Worm (Caenorhabditis elegans) whole organism, L4 larva: ENCODE data around the gene srbc-40.

Experiments used
- F37D6.2 ChIP-seq: sonication (generic microtip); optimal IDR thresholded peaks from 2 replicates; lab custom pipeline; 2016; ENCODE audit warnings: mild to moderate bottlenecking, missing genetic modification characterization, missing compliant biosample characterization
- F44E2.7 ChIP-seq: fragments of 200-800 bp; sonication (Bioruptor generic); IDR thresholded peaks from 2 replicates; pipeline ENCODE4 v2.1.2; 2022; ENCODE audit warnings: missing genetic modification characterization, missing compliant biosample characterization
- T26A8.4 ChIP-seq: fragments of 200-800 bp; sonication (Bioruptor generic); IDR thresholded peaks from 2 replicates; pipeline ENCODE4 v1.3.6; 2022; ENCODE audit warnings: missing genetic modification characterization, missing compliant biosample characterization
- aha-1 ChIP-seq: fragments of 150-350 bp; peaks from one replicate; lab custom pipeline; 2014; ENCODE audit warnings: missing biosample characterization, missing genetic modification characterization
- ama-1 ChIP-seq: fragments of 150-350 bp; optimal IDR thresholded peaks from 2 replicates; lab custom pipeline; 2014; ENCODE audit warnings: inconsistent platforms, mixed read lengths
- arid-1 ChIP-seq: fragments of 200-800 bp; sonication (Bioruptor generic); conservative IDR thresholded peaks from 2 replicates; pipeline ENCODE4 v1.3.6; 2022; ENCODE audit warnings: missing genetic modification reagents, missing genetic modification characterization, missing compliant biosample characterization
- ceh-20 ChIP-seq: fragments of 200-800 bp; sonication (Bioruptor generic); IDR thresholded peaks from 2 replicates; pipeline ENCODE4 v1.3.6; 2022; ENCODE audit warnings: missing genetic modification reagents, missing genetic modification characterization, missing compliant biosample characterization
- ceh-62 ChIP-seq: sonication (generic microtip); optimal IDR thresholded peaks from 2 replicates; lab custom pipeline; 2017; ENCODE audit warnings: missing biosample characterization, missing genetic modification characterization
- ctbp-1 ChIP-seq: fragments of 200-800 bp; sonication (Bioruptor generic); IDR thresholded peaks from 2 replicates; pipeline ENCODE4 v1.3.6; 2022; ENCODE audit warnings: missing genetic modification reagents, missing genetic modification characterization, missing compliant biosample characterization
- daf-12 ChIP-seq: fragments of 150-350 bp; optimal IDR thresholded peaks from 2 replicates; lab custom pipeline; 2014; ENCODE audit warnings: missing biosample characterization, missing genetic modification reagents, missing genetic modification characterization
- daf-16 ChIP-seq, 3 experiments: sonication (generic microtip); optimal IDR thresholded peaks; 2 replicates each; lab custom pipeline; 2016 to 2017; ENCODE audit warnings: missing genetic modification characterization in 3 of 3, missing genetic modification reagents in 3 of 3, mild to moderate bottlenecking in 2 of 3, missing compliant biosample characterization in 2 of 3, missing biosample characterization in 1 of 3, moderate library complexity in 1 of 3
- dmd-6 ChIP-seq: fragments of 200-800 bp; sonication (Bioruptor generic); IDR thresholded peaks from 2 replicates; pipeline ENCODE4 v1.3.6; 2022; ENCODE audit warnings: missing genetic modification reagents, missing genetic modification characterization, missing compliant biosample characterization
- dmd-8 ChIP-seq: fragments of 200-800 bp; sonication (Bioruptor generic); IDR thresholded peaks from 2 replicates; pipeline ENCODE4 v1.3.6; 2022; ENCODE audit warnings: missing genetic modification characterization, missing compliant biosample characterization
- dpl-1 ChIP-seq: fragments of 150-350 bp; optimal IDR thresholded peaks from 2 replicates; lab custom pipeline; 2014; ENCODE audit warnings: missing biosample characterization, missing genetic modification reagents, missing genetic modification characterization
- dve-1 ChIP-seq: sonication (generic microtip); optimal IDR thresholded peaks from 2 replicates; lab custom pipeline; 2017; ENCODE audit warnings: antibody characterized with exemption, mild to moderate bottlenecking, missing genetic modification characterization, missing compliant biosample characterization; ENCODE audit not compliant: insufficient read depth
- egl-43 ChIP-seq: fragments of 200-800 bp; sonication (Bioruptor generic); IDR thresholded peaks from 2 replicates; pipeline ENCODE4 v1.3.6; 2022; ENCODE audit warnings: missing genetic modification reagents, missing genetic modification characterization, missing compliant biosample characterization
- hif-1 ChIP-seq, 2 experiments: sonication (generic microtip); optimal IDR thresholded peaks; 2 replicates each; lab custom pipeline; 2016 to 2017; ENCODE audit warnings: missing compliant biosample characterization in 2 of 2, missing genetic modification characterization in 2 of 2, missing genetic modification reagents in 2 of 2, missing genotype in 2 of 2, mild to moderate bottlenecking in 1 of 2
- hlh-30 ChIP-seq: sonication (generic microtip); optimal IDR thresholded peaks from 2 replicates; lab custom pipeline; 2017; ENCODE audit warnings: antibody characterized with exemption, mild to moderate bottlenecking, missing genetic modification characterization, missing compliant biosample characterization; ENCODE audit not compliant: insufficient read depth
- hmg-1.1 ChIP-seq: fragments of 200-800 bp; sonication (Bioruptor generic); IDR thresholded peaks from 2 replicates; pipeline ENCODE4 v1.3.6; 2022; ENCODE audit warnings: missing genetic modification reagents, missing genetic modification characterization, missing compliant biosample characterization
- jun-1 ChIP-seq: fragments of 150-350 bp; optimal IDR thresholded peaks from 2 replicates; lab custom pipeline; 2014; ENCODE audit warnings: missing biosample characterization, missing genetic modification reagents, missing genetic modification characterization
- lim-7 ChIP-seq: fragments of 200-800 bp; sonication (Bioruptor generic); IDR thresholded peaks from 2 replicates; pipeline ENCODE4 v1.3.6; 2022; ENCODE audit warnings: missing genetic modification characterization, missing compliant biosample characterization
- lsy-2 ChIP-seq, 2 experiments: fragments of 150-350 bp in 1 of 2; sonication (generic microtip) in 1 of 2; optimal IDR thresholded peaks; 2 replicates each; lab custom pipeline; 2014 to 2017; ENCODE audit warnings: missing biosample characterization in 2 of 2, missing genetic modification characterization in 2 of 2
- madf-9 ChIP-seq: fragments of 200-800 bp; sonication (Bioruptor generic); conservative IDR thresholded peaks from 2 replicates; pipeline ENCODE4 v1.3.6; 2022; ENCODE audit warnings: missing genetic modification reagents, missing genetic modification characterization, missing compliant biosample characterization
- mdl-1 ChIP-seq, 2 experiments: fragments of 150-350 bp in 1 of 2; sonication (generic microtip) in 1 of 2; optimal IDR thresholded peaks; 2 replicates each; lab custom pipeline; 2014 to 2017; ENCODE audit warnings: missing biosample characterization in 2 of 2, missing genetic modification characterization in 2 of 2
- mdt-29 ChIP-seq: fragments of 200-800 bp; sonication (Bioruptor generic); IDR thresholded peaks from 2 replicates; pipeline ENCODE4 v1.3.6; 2022; ENCODE audit warnings: missing genetic modification reagents, missing genetic modification characterization, missing compliant biosample characterization
- mep-1 ChIP-seq: fragments of 150-350 bp; sonication (generic microtip); optimal IDR thresholded peaks from 3 replicates; lab custom pipeline; 2014; ENCODE audit warnings: missing biosample characterization, missing genetic modification characterization
- mes-2 ChIP-seq: sonication (generic microtip); optimal IDR thresholded peaks from 2 replicates; lab custom pipeline; 2016; ENCODE audit warnings: missing genotype, mild to moderate bottlenecking, missing genetic modification characterization, missing compliant biosample characterization; ENCODE audit not compliant: poor library complexity, severe bottlenecking
- nhr-25 ChIP-seq: sonication (generic microtip); optimal IDR thresholded peaks from 2 replicates; lab custom pipeline; 2017; ENCODE audit warnings: missing genetic modification characterization, mild to moderate bottlenecking, missing compliant biosample characterization, antibody characterized with exemption, moderate library complexity, borderline replicate concordance; ENCODE audit not compliant: insufficient read depth
- nhr-42 ChIP-seq: fragments of 200-800 bp; sonication (Bioruptor generic); IDR thresholded peaks from 2 replicates; pipeline ENCODE4 v1.3.6; 2022; ENCODE audit warnings: missing genetic modification characterization, missing compliant biosample characterization
- nhr-48 ChIP-seq: sonication (generic microtip); optimal IDR thresholded peaks from 2 replicates; lab custom pipeline; 2016; ENCODE audit warnings: mild to moderate bottlenecking, missing genetic modification characterization, missing compliant biosample characterization
- nhr-6 ChIP-seq: fragments of 150-350 bp; optimal IDR thresholded peaks from 2 replicates; lab custom pipeline; 2014; ENCODE audit warnings: missing biosample characterization, missing genetic modification characterization
- pqm-1 ChIP-seq: sonication (generic microtip); optimal IDR thresholded peaks from 2 replicates; lab custom pipeline; 2017; ENCODE audit warnings: missing biosample characterization, missing genetic modification characterization
- rbr-2 ChIP-seq: sonication (generic microtip); optimal IDR thresholded peaks from 2 replicates; lab custom pipeline; 2016; ENCODE audit warnings: missing genotype, missing genetic modification characterization, missing compliant biosample characterization
- saeg-2 ChIP-seq: fragments of 200-800 bp; sonication (Bioruptor generic); IDR thresholded peaks from 2 replicates; pipeline ENCODE4 v1.3.6; 2022; ENCODE audit warnings: missing genetic modification reagents, missing genetic modification characterization, missing compliant biosample characterization
- snpc-4 ChIP-seq: fragments of 150-350 bp; optimal IDR thresholded peaks from 2 replicates; lab custom pipeline; 2014; ENCODE audit warnings: missing biosample characterization, missing genetic modification characterization
- spr-1 ChIP-seq: sonication (generic microtip); optimal IDR thresholded peaks from 2 replicates; lab custom pipeline; 2016; ENCODE audit warnings: mild to moderate bottlenecking, missing genetic modification characterization, missing compliant biosample characterization
- unc-130 ChIP-seq: sonication (generic microtip); optimal IDR thresholded peaks from 2 replicates; lab custom pipeline; 2016; ENCODE audit warnings: missing genetic modification reagents, missing genetic modification characterization, missing compliant biosample characterization
- unc-62 ChIP-seq, 3 experiments: fragments of 150-350 bp in 1 of 3; sonication (generic microtip); optimal IDR thresholded peaks in 2 of 3; peaks in 1 of 3; 1 replicate in 1 of 3; 2 replicates in 2 of 3; lab custom pipeline; 2014 to 2017; ENCODE audit warnings: missing biosample characterization in 3 of 3, missing genetic modification characterization in 3 of 3, missing genetic modification reagents in 3 of 3, missing genotype in 1 of 3
- vab-7 ChIP-seq: fragments of 200-800 bp; sonication (Bioruptor generic); IDR thresholded peaks from 2 replicates; pipeline ENCODE4 v1.3.6; 2022; ENCODE audit warnings: missing genetic modification reagents, missing genetic modification characterization, missing compliant biosample characterization
- zfp-2 ChIP-seq: sonication (generic microtip); optimal IDR thresholded peaks from 2 replicates; lab custom pipeline; 2016; ENCODE audit warnings: mild to moderate bottlenecking, missing genetic modification characterization, missing compliant biosample characterization
- zip-11 ChIP-seq: fragments of 200-800 bp; sonication (Bioruptor generic); IDR thresholded peaks from 2 replicates; pipeline ENCODE4 v1.3.6; 2022; ENCODE audit warnings: missing genetic modification characterization, missing compliant biosample characterization
- zip-2 ChIP-seq: fragments of 150-350 bp; optimal IDR thresholded peaks from 2 replicates; lab custom pipeline; 2014; ENCODE audit warnings: missing biosample characterization, missing genetic modification characterization

Gene srbc-40

DNA sequence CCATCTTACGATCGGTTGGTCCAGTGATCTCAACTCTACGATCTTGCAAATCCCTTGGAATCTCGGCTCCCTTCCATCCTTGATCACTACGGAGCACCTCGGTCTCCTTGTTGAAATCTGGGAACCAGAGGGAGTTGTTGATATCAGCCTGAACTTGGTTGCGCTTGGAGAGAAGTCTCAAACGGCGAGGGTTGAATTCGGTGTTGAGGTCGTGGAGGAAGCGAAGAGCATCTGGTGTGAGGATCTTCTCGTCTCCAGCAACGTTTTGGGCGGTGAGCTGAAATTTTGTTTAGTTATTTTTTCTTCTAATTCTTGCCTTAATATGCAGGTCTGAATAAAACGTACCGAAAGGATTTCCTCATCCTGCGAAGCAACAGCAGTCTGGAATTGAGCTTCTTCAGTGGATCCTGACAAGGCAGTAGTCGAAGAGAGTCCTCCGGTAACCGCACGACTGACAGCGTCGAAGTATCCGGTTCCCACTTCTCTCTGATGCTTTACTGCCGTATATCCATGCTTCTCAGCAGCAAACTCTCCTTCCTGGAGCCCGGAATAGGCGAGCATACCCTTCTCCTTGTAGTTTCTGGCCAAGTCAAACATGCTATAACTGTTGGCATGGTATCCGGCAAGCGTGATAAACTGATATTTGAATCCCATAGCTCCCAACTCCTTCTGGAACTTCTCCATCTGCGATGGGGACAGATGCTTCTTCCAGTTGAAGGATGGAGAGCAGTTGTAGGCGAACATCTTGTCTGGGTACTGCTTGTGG is 6.4 kb upstream of the srbc-40 start:
- TF ChIP-seq saeg-2 (GFP tag; lab: Robert Waterston, UW) (no peak), madf-9 (GFP tag; lab: Robert Waterston, UW) (0 out of 2 replicates have a peak, but pooled peaks have one; percentile 3), nhr-48 (tag; lab: Kevin White, UChicago) (no peak), pqm-1 (no peak), daf-16 (GFP tag; optimal IDR thresholded peaks at IDR 0.05; lab: Kevin White, UChicago) (no peak), daf-16 (tag; optimal IDR thresholded peaks at IDR 0.05; lab: Kevin White, UChicago) (peak; percentile 62), mep-1 (tag; lab: Kevin White, UChicago) (no peak), ama-1 (lab: Kevin White, UChicago) (peak; percentile 93), nhr-42 (GFP tag; lab: Robert Waterston, UW) (0 out of 2 replicates have a peak, but pooled peaks have one; percentile 28), nhr-25 (tag; lab: Kevin White, UChicago) (peak; percentile 2), T26A8.4 (peak; percentile 58; the same call in 1 of the 2 replicates), jun-1 (tag; lab: Kevin White, UChicago) (peak; percentile 36), zip-11 (0 out of 2 replicates have a peak, but pooled peaks have one; percentile 29), aha-1 (tag; lab: Kevin White, UChicago) (peak; percentile 96), F44E2.7 (GFP tag; lab: Robert Waterston, UW) (0 out of 2 replicates have a peak, but pooled peaks have one; percentile 46)

DNA sequence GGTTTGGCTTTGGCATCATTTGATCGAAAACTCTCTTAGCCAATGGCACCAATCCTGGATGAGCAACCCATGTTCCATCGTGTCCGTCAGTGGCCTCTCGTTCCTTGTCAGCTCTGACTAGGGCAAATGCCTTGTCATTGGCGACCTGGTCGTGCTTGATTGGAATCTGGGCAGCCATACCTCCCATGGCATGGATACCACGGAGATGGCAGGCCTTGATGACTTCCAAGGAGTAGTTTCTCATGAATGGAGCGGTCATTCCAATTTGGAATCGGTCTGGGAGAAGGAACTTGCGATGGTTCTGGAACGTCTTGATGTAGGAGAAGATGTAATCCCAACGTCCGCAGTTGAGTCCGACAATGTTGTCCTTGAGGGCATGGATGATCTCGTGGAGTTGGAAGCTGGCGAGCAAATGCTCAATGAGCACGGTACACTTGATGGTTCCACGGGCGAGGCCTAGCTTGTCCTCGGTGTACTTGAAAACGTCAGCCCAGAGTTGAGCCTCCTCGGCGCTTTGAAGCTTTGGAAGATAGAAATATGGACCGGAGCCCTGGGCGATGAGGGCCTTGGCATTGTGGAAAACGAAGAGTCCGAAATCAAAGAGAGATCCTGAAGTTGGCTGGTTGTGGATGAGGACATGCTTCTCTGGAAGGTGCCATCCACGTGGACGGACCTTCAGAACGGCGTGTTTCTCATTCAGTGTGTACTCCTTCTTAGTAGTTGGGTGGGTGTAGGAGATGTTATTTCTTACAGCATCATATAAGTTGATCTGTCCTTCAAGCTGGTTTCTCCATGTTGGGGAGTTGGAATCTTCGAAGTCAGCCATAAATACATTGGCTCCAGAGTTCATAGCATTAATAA is 5.5 kb upstream of the srbc-40 start:
- TF ChIP-seq dve-1 (peak; percentile 12), mdt-29 (GFP tag; lab: Robert Waterston, UW) (no peak), zip-2 (tag; lab: Kevin White, UChicago) (no peak), dmd-8 (peak; percentile 65; the same call in 1 of the 2 replicates), zip-11 (no peak), vab-7 (GFP tag; lab: Robert Waterston, UW) (no peak), pqm-1 (no peak), dmd-6 (GFP tag; lab: Robert Waterston, UW) (no peak), egl-43 (GFP tag; lab: Robert Waterston, UW) (no peak), lsy-2 (tag; optimal IDR thresholded peaks at IDR 0.05; lab: Kevin White, UChicago) (peak in 1 of 2 experiments; percentile 20), F44E2.7 (GFP tag; lab: Robert Waterston, UW) (0 out of 2 replicates have a peak, but pooled peaks have one; percentile 2), ctbp-1 (GFP tag; lab: Robert Waterston, UW) (no peak), F37D6.2 (tag; lab: Kevin White, UChicago) (no peak), hlh-30 (tag; lab: Kevin White, UChicago) (peak; percentile 3), rbr-2 (no peak), mdl-1 (tag; optimal IDR thresholded peaks at IDR 0.05; lab: Kevin White, UChicago) (peak in 1 of 2 experiments; percentile 4), mes-2 (peak; percentile 62), zfp-2 (tag; lab: Kevin White, UChicago) (no peak), hmg-1.1 (GFP tag; lab: Robert Waterston, UW) (no peak), arid-1 (0 out of 2 replicates have a peak, but pooled peaks have one; percentile 12), snpc-4 (tag; lab: Kevin White, UChicago) (no peak), dpl-1 (no peak), hif-1 (tag; optimal IDR thresholded peaks at IDR 0.05; lab: Kevin White, UChicago) (peak in 1 of 2 experiments; percentile 5), aha-1 (tag; lab: Kevin White, UChicago) (peak; percentile 81), lim-7 (GFP tag; lab: Robert Waterston, UW) (no peak), daf-16 (GFP tag; optimal IDR thresholded peaks at IDR 0.05; lab: Kevin White, UChicago) (peak in 1 of 2 experiments; percentile 8), daf-16 (tag; optimal IDR thresholded peaks at IDR 0.05; lab: Kevin White, UChicago) (peak; percentile 4), ama-1 (lab: Kevin White, UChicago) (peak; percentile 96), unc-130 (GFP tag; lab: Kevin White, UChicago) (no peak), unc-62 (GFP tag; optimal IDR thresholded peaks at IDR 0.05 in 1 of 2; lab: Kevin White, UChicago) (peak in 1 of 2 experiments; percentile 90), unc-62 (tag; optimal IDR thresholded peaks at IDR 0.05; lab: Kevin White, UChicago) (no peak), saeg-2 (GFP tag; lab: Robert Waterston, UW) (no peak), spr-1 (no peak), ceh-20 (GFP tag; lab: Robert Waterston, UW) (no peak), ceh-62 (tag; lab: Kevin White, UChicago) (no peak), nhr-6 (tag; lab: Kevin White, UChicago) (peak; percentile 49), daf-12 (tag; lab: Kevin White, UChicago) (no peak)
